Worm (Caenorhabditis elegans) whole organism, L1 larva: ENCODE measurements around the gene T05A7.11.

Experiments used
- C16A3.4 ChIP-seq: fragments of 150-350 bp; optimal IDR thresholded peaks from 2 replicates; lab custom pipeline; 2014; ENCODE audit warnings: missing biosample characterization, missing genetic modification characterization
- ceh-82 ChIP-seq, 3 experiments: fragments of 150-350 bp in 1 of 3; sonication (generic microtip) in 2 of 3; optimal IDR thresholded peaks; 2 replicates each; lab custom pipeline; 2014 to 2017; ENCODE audit warnings: missing biosample characterization in 3 of 3, missing genetic modification characterization in 3 of 3
- lir-3 ChIP-seq: sonication (generic microtip); optimal IDR thresholded peaks from 2 replicates; lab custom pipeline; 2016; ENCODE audit warnings: mild to moderate bottlenecking, missing genetic modification characterization, moderate library complexity, missing compliant biosample characterization; ENCODE audit not compliant: poor library complexity
- unc-62 ChIP-seq: fragments of 150-350 bp; optimal IDR thresholded peaks from 2 replicates; lab custom pipeline; 2014; ENCODE audit warnings: missing biosample characterization, missing genetic modification reagents, missing genetic modification characterization

DNA sequence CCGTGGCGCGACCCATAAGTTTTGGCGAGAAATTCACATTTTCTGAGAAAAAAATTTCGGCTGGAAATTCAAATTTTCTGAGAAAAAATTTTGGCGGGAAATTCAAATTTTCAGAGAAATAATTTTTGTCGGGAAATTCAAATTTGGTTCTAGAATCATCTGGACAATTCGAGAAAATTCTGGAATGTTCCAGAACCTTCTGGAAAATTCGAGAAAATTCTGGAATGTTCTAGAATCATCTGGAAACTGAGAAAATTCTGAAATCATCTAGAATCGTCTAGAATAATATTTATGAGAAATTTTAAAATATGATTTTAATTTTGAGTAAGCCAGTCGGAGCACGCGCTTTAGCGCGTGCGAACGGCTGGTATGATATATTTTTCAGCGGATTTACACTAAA is 19.6 kb upstream of the T05A7.11 start:
- TF ChIP-seq ceh-82 (tag; optimal IDR thresholded peaks at IDR 0.05; lab: Kevin White, UChicago) (no peak), unc-62 (GFP tag; lab: Kevin White, UChicago) (no peak), lir-3 (tag; lab: Kevin White, UChicago) (no peak), C16A3.4 (tag; lab: Kevin White, UChicago) (no peak)
